Fruit fly (Drosophila melanogaster): Measurements from ENCODE around the gene CG9662.

The CG9662 gene

dm6 chr2L:3342369-3342768, 34.2 kb downstream of the CG9662 start:
- no peak for TF ChIP-seq ey (GFP tag; optimal IDR thresholded peaks at IDR 0.05)
- TF ChIP-seq CG9705 (GFP tag; optimal IDR thresholded peaks at IDR 0.05), result no peak
- no peak for TF ChIP-seq brk (GFP tag; optimal IDR thresholded peaks at IDR 0.05)

DNA sequence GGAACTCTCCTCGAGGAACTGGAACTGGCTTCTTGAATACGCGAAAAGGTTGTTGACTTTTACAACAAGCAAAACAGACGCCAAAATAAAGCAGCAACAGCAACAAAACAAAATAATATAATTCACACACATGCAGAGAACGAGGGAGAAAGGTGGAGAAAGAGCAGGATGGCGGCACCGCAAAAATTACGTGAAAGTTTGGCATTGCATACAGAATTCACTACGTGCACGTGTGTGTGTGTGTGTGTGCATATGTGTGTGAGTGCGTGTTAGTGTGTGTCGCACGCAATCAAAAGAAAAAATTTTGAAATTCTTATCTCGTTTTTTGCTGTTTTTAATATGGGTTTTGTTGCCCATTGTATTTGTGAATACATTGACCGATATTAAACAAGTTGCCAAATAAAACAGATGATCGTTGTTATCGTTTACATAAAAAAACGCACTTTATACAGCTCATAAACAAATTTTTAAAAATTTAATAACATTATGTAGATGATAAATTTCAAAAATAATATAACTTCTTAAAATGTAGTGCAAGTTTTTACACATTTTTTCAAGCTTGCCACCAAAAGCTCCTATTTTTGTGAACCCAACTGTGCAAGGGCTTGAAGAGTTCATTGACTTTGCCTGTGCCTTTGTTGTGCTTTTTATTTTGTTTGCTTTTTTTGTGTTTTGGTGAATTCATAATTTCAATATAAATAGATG, 35.2 kb downstream of the CG9662 start:
- TF ChIP-seq lola (GFP tag; optimal IDR thresholded peaks at IDR 0.05) (no peak), h (GFP tag; optimal IDR thresholded peaks at IDR 0.05) (peak; percentile 38), pan (optimal IDR thresholded peaks at IDR 0.05) (no peak), brk (GFP tag; optimal IDR thresholded peaks at IDR 0.05) (peak; percentile 9), CG9705 (GFP tag; optimal IDR thresholded peaks at IDR 0.05) (no peak), CG32264 (GFP tag; optimal IDR thresholded peaks at IDR 0.05) (no peak), sage (GFP tag; optimal IDR thresholded peaks at IDR 0.05) (peak; percentile 52), rgr (GFP tag; optimal IDR thresholded peaks at IDR 0.05) (peak; percentile 60), Dfd (GFP tag; optimal IDR thresholded peaks at IDR 0.05) (peak; percentile 44), Hnf4 (GFP tag; optimal IDR thresholded peaks at IDR 0.05) (peak; percentile 77), dmrt93B (GFP tag; optimal IDR thresholded peaks at IDR 0.05) (peak; percentile 60), usp (GFP tag; optimal IDR thresholded peaks at IDR 0.05) (no peak), tai (GFP tag; optimal IDR thresholded peaks at IDR 0.05) (peak; percentile 54), Sp1 (GFP tag; optimal IDR thresholded peaks at IDR 0.05) (peak; percentile 90), psq (GFP tag; optimal IDR thresholded peaks at IDR 0.05) (peak; percentile 83), dl (GFP tag; optimal IDR thresholded peaks at IDR 0.05; ENCODE audit: insufficient read depth in 1 of 2, partially characterized antibody in 2 of 2) (no peak), GATAd (GFP tag; optimal IDR thresholded peaks at IDR 0.05) (peak; percentile 24), Abd-B (GFP tag; optimal IDR thresholded peaks at IDR 0.05) (no peak), dsf (GFP tag; optimal IDR thresholded peaks at IDR 0.05; ENCODE audit: borderline replicate concordance) (peak; percentile 20), br (GFP tag; optimal IDR thresholded peaks at IDR 0.05) (peak; percentile 69), OdsH (GFP tag; optimal IDR thresholded peaks at IDR 0.05) (peak; percentile 85), Mio (GFP tag; optimal IDR thresholded peaks at IDR 0.05) (no peak), N (GFP tag; optimal IDR thresholded peaks at IDR 0.05) (peak; percentile 25), Vsx2 (GFP tag; optimal IDR thresholded peaks at IDR 0.05; ENCODE audit: partially characterized antibody) (no peak), sv (GFP tag; optimal IDR thresholded peaks at IDR 0.05) (no peak), woc (GFP tag; optimal IDR thresholded peaks at IDR 0.05) (peak; percentile 16), ey (GFP tag; optimal IDR thresholded peaks at IDR 0.05) (peak; percentile 3), Rel (GFP tag; optimal IDR thresholded peaks at IDR 0.05) (no peak), Rel (tag; optimal IDR thresholded peaks at IDR 0.05) (peak; percentile 52), Hr78 (GFP tag; optimal IDR thresholded peaks at IDR 0.05) (no peak), CrebA (GFP tag; optimal IDR thresholded peaks at IDR 0.05; ENCODE audit: borderline replicate concordance) (no peak), HLH106 (tag; optimal IDR thresholded peaks at IDR 0.05) (peak; percentile 81), foxo (GFP tag; optimal IDR thresholded peaks at IDR 0.05) (peak in 1 of 2 experiments; percentile 71), Dif (GFP tag; optimal IDR thresholded peaks at IDR 0.05; ENCODE audit: partially characterized antibody) (no peak), Jra (GFP tag; optimal IDR thresholded peaks at IDR 0.05) (peak; percentile 34), fru (GFP tag; optimal IDR thresholded peaks at IDR 0.05) (peak; percentile 73), Hr83 (GFP tag; optimal IDR thresholded peaks at IDR 0.05; ENCODE audit: poor library complexity, severe bottlenecking) (no peak), jim (GFP tag; optimal IDR thresholded peaks at IDR 0.05) (no peak), Myc (optimal IDR thresholded peaks at IDR 0.05) (no peak)

dm6 chr2L:3339420-3339819, 37.1 kb downstream of the CG9662 start:
- TF ChIP-seq psq (GFP tag; optimal IDR thresholded peaks at IDR 0.05), result peak; percentile 4
- TF ChIP-seq Sp1 (GFP tag; optimal IDR thresholded peaks at IDR 0.05), result peak; percentile 9
- peak; percentile 3 for TF ChIP-seq HLH106 (tag; optimal IDR thresholded peaks at IDR 0.05)
- peak; percentile 53 for TF ChIP-seq Dfd (GFP tag; optimal IDR thresholded peaks at IDR 0.05)
- peak; percentile 3 for TF ChIP-seq rgr (GFP tag; optimal IDR thresholded peaks at IDR 0.05)
- no peak for TF ChIP-seq Rel (GFP tag; optimal IDR thresholded peaks at IDR 0.05)
- peak; percentile 83 for TF ChIP-seq Rel (tag; optimal IDR thresholded peaks at IDR 0.05)
- TF ChIP-seq sv (GFP tag; optimal IDR thresholded peaks at IDR 0.05), result no peak
- TF ChIP-seq usp (GFP tag; optimal IDR thresholded peaks at IDR 0.05), result no peak
- TF ChIP-seq dsf (GFP tag; optimal IDR thresholded peaks at IDR 0.05; ENCODE audit: borderline replicate concordance), result no peak
- no peak for TF ChIP-seq CG9705 (GFP tag; optimal IDR thresholded peaks at IDR 0.05)
- no peak for TF ChIP-seq Myc (optimal IDR thresholded peaks at IDR 0.05)

Measured in whole organism, wandering third instar larva.